Worm (Caenorhabditis elegans) whole organism, early embryonic: ENCODE measurements around the gene C01G6.9.

Experiments used
- B0310.2 ChIP-seq: sonication (generic microtip); optimal IDR thresholded peaks from 2 replicates; lab custom pipeline; 2016; ENCODE audit warnings: mild to moderate bottlenecking, missing genetic modification characterization, missing compliant biosample characterization
- aly-1 ChIP-seq: sonication (generic microtip); optimal IDR thresholded peaks from 2 replicates; lab custom pipeline; 2016; ENCODE audit warnings: missing genetic modification characterization, missing compliant biosample characterization
- ama-1 ChIP-seq: fragments of 150-350 bp; optimal IDR thresholded peaks from 2 replicates; lab custom pipeline; 2014
- flt-1 ChIP-seq: fragments of 200-800 bp; sonication (Bioruptor generic); IDR thresholded peaks from 2 replicates; pipeline ENCODE4 v1.3.6; 2022; ENCODE audit warnings: missing genetic modification characterization, missing compliant biosample characterization
- hmbx-1 ChIP-seq: sonication (generic microtip); optimal IDR thresholded peaks from 2 replicates; lab custom pipeline; 2016; ENCODE audit warnings: mild to moderate bottlenecking, missing genetic modification characterization, missing compliant biosample characterization
- hmg-4 ChIP-seq: fragments of 200-800 bp; sonication (Bioruptor generic); optimal IDR thresholded peaks from 2 replicates; lab custom pipeline; 2018; ENCODE audit warnings: mild to moderate bottlenecking, missing genetic modification characterization, missing compliant biosample characterization
- hnd-1 ChIP-seq: sonication (generic microtip); optimal IDR thresholded peaks from 2 replicates; lab custom pipeline; 2016; ENCODE audit warnings: missing genetic modification characterization, missing compliant biosample characterization
- pes-1 ChIP-seq: fragments of 200-800 bp; sonication (Bioruptor generic); IDR thresholded peaks from 2 replicates; pipeline ENCODE4 v1.3.6; 2022; ENCODE audit warnings: missing genetic modification reagents, missing genetic modification characterization, missing compliant biosample characterization
- scrt-1 ChIP-seq: fragments of 200-800 bp; sonication (Bioruptor generic); IDR thresholded peaks from 2 replicates; pipeline ENCODE4 v1.3.6; 2022; ENCODE audit warnings: missing genetic modification characterization, missing compliant biosample characterization
- sea-1 ChIP-seq: fragments of 200-800 bp; sonication (Bioruptor generic); conservative IDR thresholded peaks from 2 replicates; pipeline ENCODE4 v1.3.6; 2022; ENCODE audit warnings: missing genetic modification characterization, missing compliant biosample characterization
- tbx-11 ChIP-seq: fragments of 200-800 bp; sonication (Bioruptor generic); IDR thresholded peaks from 2 replicates; pipeline ENCODE4 v1.3.6; 2022; ENCODE audit warnings: missing genetic modification characterization, missing compliant biosample characterization
- tbx-37 ChIP-seq: fragments of 200-800 bp; sonication (Bioruptor generic); conservative IDR thresholded peaks from 2 replicates; pipeline ENCODE4 v1.3.6; 2022; ENCODE audit warnings: missing genetic modification reagents, missing genetic modification characterization, missing compliant biosample characterization
- tra-4 ChIP-seq: sonication (generic microtip); optimal IDR thresholded peaks from 2 replicates; lab custom pipeline; 2017; ENCODE audit warnings: missing genetic modification characterization, missing compliant biosample characterization

ce11 chrII:9310204-9310603 is 14.6 kb upstream of the C01G6.9 start, which contains the start of gene cam-1:
- no peak for TF ChIP-seq hnd-1 (tag; lab: Kevin White, UChicago)
- no peak for TF ChIP-seq tbx-37 (GFP tag; lab: Robert Waterston, UW)
- TF ChIP-seq B0310.2, result no peak
- no peak for TF ChIP-seq flt-1
- TF ChIP-seq ama-1 (lab: Kevin White, UChicago), result no peak
- no peak for TF ChIP-seq hmg-4 (GFP tag; lab: Kevin White, UChicago)
- TF ChIP-seq pes-1, result no peak
- no peak for TF ChIP-seq aly-1 (tag; lab: Kevin White, UChicago)
- no peak for TF ChIP-seq hmbx-1
- TF ChIP-seq sea-1 (GFP tag; lab: Robert Waterston, UW), result no peak
- no peak for TF ChIP-seq scrt-1 (GFP tag; lab: Robert Waterston, UW)
- TF ChIP-seq tbx-11, result no peak
- TF ChIP-seq tra-4, result no peak
